Fruit fly (Drosophila melanogaster): ENCODE data around the gene CG32640.

Gene CG32640

dm6 chrX:13131063-13131773 lies 46.6 kb upstream of the CG32640 start (continued):
- TF ChIP-seq Sox102F (GFP tag; optimal IDR thresholded peaks at IDR 0.05) (peak; percentile 98), Sry-δ (GFP tag; optimal IDR thresholded peaks at IDR 0.05) (peak; percentile 78), CG7928 (GFP tag; optimal IDR thresholded peaks at IDR 0.05) (peak; percentile 85), p53 (GFP tag; optimal IDR thresholded peaks at IDR 0.05) (peak; percentile 97), CG6654 (GFP tag; optimal IDR thresholded peaks at IDR 0.05) (peak; percentile 90), ash1 (GFP tag; optimal IDR thresholded peaks at IDR 0.05) (peak; percentile 98), Hmx (GFP tag; optimal IDR thresholded peaks at IDR 0.05) (peak; percentile 96), lmd (GFP tag; IDR thresholded peaks at IDR 0.05) (peak; percentile 100), CG15601 (tag; optimal IDR thresholded peaks at IDR 0.05) (peak; percentile 94), Fer1 (GFP tag; optimal IDR thresholded peaks at IDR 0.05) (peak; percentile 99), CG9797 (GFP tag; optimal IDR thresholded peaks at IDR 0.05) (peak; percentile 70), Bteb2 (GFP tag; optimal IDR thresholded peaks at IDR 0.05) (peak; percentile 99), jigr1 (GFP tag; IDR thresholded peaks at IDR 0.05) (peak; percentile 98), yki (optimal IDR thresholded peaks at IDR 0.05) (peak; percentile 93), wdn (GFP tag; IDR thresholded peaks at IDR 0.05) (peak; percentile 99), CG4424 (GFP tag; optimal IDR thresholded peaks at IDR 0.05) (peak; percentile 99), Elba2 (GFP tag; optimal IDR thresholded peaks at IDR 0.05) (peak; percentile 70), CG1529 (GFP tag; optimal IDR thresholded peaks at IDR 0.05) (peak; percentile 97), Meics (GFP tag; optimal IDR thresholded peaks at IDR 0.05) (peak; percentile 99), Hr51 (GFP tag; optimal IDR thresholded peaks at IDR 0.05) (peak; percentile 98 to 99), Ets97D (GFP tag; optimal IDR thresholded peaks at IDR 0.05) (peak; percentile 94), Hr3 (GFP tag; optimal IDR thresholded peaks at IDR 0.05) (peak; percentile 98), PHDP (tag; optimal IDR thresholded peaks at IDR 0.05) (peak; percentile 98), CG10431 (GFP tag; optimal IDR thresholded peaks at IDR 0.05) (peak; percentile 91), klu (GFP tag; IDR thresholded peaks at IDR 0.05) (peak; percentile 98), D19B (GFP tag; optimal IDR thresholded peaks at IDR 0.05) (peak; percentile 96), eve (GFP tag; optimal IDR thresholded peaks at IDR 0.05) (peak; percentile 46 to 95), CG7839 (tag; optimal IDR thresholded peaks at IDR 0.05) (peak; percentile 99), ro (GFP tag; IDR thresholded peaks at IDR 0.05) (peak; percentile 98), CG10274 (GFP tag; optimal IDR thresholded peaks at IDR 0.05) (peak; percentile 96), fd64A (GFP tag; optimal IDR thresholded peaks at IDR 0.05) (peak; percentile 95), dmrt11E (tag; optimal IDR thresholded peaks at IDR 0.05) (peak; percentile 95), MTF-1 (GFP tag; optimal IDR thresholded peaks at IDR 0.05; ENCODE audit: borderline replicate concordance) (peak; percentile 96), CG12155 (GFP tag; optimal IDR thresholded peaks at IDR 0.05) (peak; percentile 99), eyg (GFP tag; optimal IDR thresholded peaks at IDR 0.05) (peak; percentile 98), ems (GFP tag; optimal IDR thresholded peaks at IDR 0.05) (peak; percentile 99), TFAM (GFP tag; optimal IDR thresholded peaks at IDR 0.05) (peak; percentile 87), CG30020 (tag; optimal IDR thresholded peaks at IDR 0.05) (peak; percentile 80), CG11696 (GFP tag; IDR thresholded peaks at IDR 0.05) (peak; percentile 95), CG11456 (GFP tag; IDR thresholded peaks at IDR 0.05) (peak; percentile 100), caup (GFP tag; optimal IDR thresholded peaks at IDR 0.05; ENCODE audit: severe bottlenecking) (peak; percentile 99), CG6791 (GFP tag; IDR thresholded peaks at IDR 0.05; ENCODE audit: partially characterized antibody) (peak; percentile 42; the same call in 1 of the 3 replicates), Doc3 (GFP tag; IDR thresholded peaks at IDR 0.05; ENCODE audit: partially characterized antibody) (no peak), ase (GFP tag; IDR thresholded peaks at IDR 0.05) (peak; percentile 99), Hr78 (GFP tag; optimal IDR thresholded peaks at IDR 0.05) (peak in 1 of 2 experiments; percentile 87), gsb-n (tag; optimal IDR thresholded peaks at IDR 0.05) (peak; percentile 95), Six4 (GFP tag; optimal IDR thresholded peaks at IDR 0.05) (peak; percentile 99), stwl (tag; optimal IDR thresholded peaks at IDR 0.05) (peak; percentile 6), ewg (GFP tag; optimal IDR thresholded peaks at IDR 0.05) (peak; percentile 98)

Measured in whole organism, embryonic.